Worm (Caenorhabditis elegans): Measurements from ENCODE around the gene msp-74.

Gene msp-74

ce11 chrII:5081124-5081913, 33.8 kb downstream of the msp-74 start, which contains the start of gene dsh-2 (continued):
- no peak for TF ChIP-seq nhr-48 (tag; optimal IDR thresholded peaks at IDR 0.05)
- no peak for TF ChIP-seq T20F7.1 (GFP tag; optimal IDR thresholded peaks at IDR 0.05)
- TF ChIP-seq aly-2 (tag; optimal IDR thresholded peaks at IDR 0.05): no peak
- no peak for TF ChIP-seq sdz-12 (GFP tag; optimal IDR thresholded peaks at IDR 0.05)
- TF ChIP-seq hif-1 (tag; optimal IDR thresholded peaks at IDR 0.05): no peak

- TF ChIP-seq unc-130 (GFP tag; optimal IDR thresholded peaks at IDR 0.05) (no peak), skn-1 (tag; optimal IDR thresholded peaks at IDR 0.05) (no peak), F37D6.2 (tag; optimal IDR thresholded peaks at IDR 0.05) (no peak), nhr-42 (GFP tag; IDR thresholded peaks at IDR 0.05) (no peak)
Observed at ce11 chrII:5071265-5071664, 43.9 kb downstream of the msp-74 start, which contains the start of gene C27A2.7. C27A2.7 (minus strand) TSS chrII:5071365.

ce11 chrII:5069525-5069924, 45.6 kb downstream of the msp-74 start, which contains the start of gene idpb-2:
idpb-2 (minus strand) TSS chrII:5069625.
- TF ChIP-seq aha-1 (tag) (peak; percentile 14), ctbp-1 (GFP tag; IDR thresholded peaks at IDR 0.05) (no peak)

- TF ChIP-seq dmd-8 (GFP tag; IDR thresholded peaks at IDR 0.05) (no peak), dpl-1 (GFP tag; optimal IDR thresholded peaks at IDR 0.05) (no peak), daf-16 (GFP tag; optimal IDR thresholded peaks at IDR 0.05) (no peak), daf-16 (tag; optimal IDR thresholded peaks at IDR 0.05) (no peak), zip-2 (tag; optimal IDR thresholded peaks at IDR 0.05) (no peak), spr-1 (tag; optimal IDR thresholded peaks at IDR 0.05) (no peak), nhr-6 (tag; optimal IDR thresholded peaks at IDR 0.05) (no peak), lin-38 (GFP tag; IDR thresholded peaks at IDR 0.05) (no peak), jun-1 (tag; optimal IDR thresholded peaks at IDR 0.05) (no peak), ZK546.5 (tag; optimal IDR thresholded peaks at IDR 0.05) (no peak), mdt-29 (GFP tag; IDR thresholded peaks at IDR 0.05) (no peak), dmd-9 (GFP tag; IDR thresholded peaks at IDR 0.05) (no peak)
Observed at ce11 chrII:5067927-5068326, 47.2 kb downstream of the msp-74 start, which contains the start of gene C27A2.8. C27A2.8 (minus strand) TSS chrII:5068043.

- TF ChIP-seq ctbp-1 (GFP tag; IDR thresholded peaks at IDR 0.05) (no peak), hlh-11 (tag; optimal IDR thresholded peaks at IDR 0.05) (no peak), skn-1 (tag; optimal IDR thresholded peaks at IDR 0.05) (no peak), nhr-11 (tag; optimal IDR thresholded peaks at IDR 0.05) (no peak), mxl-2 (GFP tag; conservative IDR thresholded peaks at IDR 0.05) (no peak), fkh-10 (GFP tag; optimal IDR thresholded peaks at IDR 0.05) (no peak), ztf-11 (tag; optimal IDR thresholded peaks at IDR 0.05) (no peak), daf-19 (GFP tag; conservative IDR thresholded peaks at IDR 0.05) (no peak), nhr-10 (tag; optimal IDR thresholded peaks at IDR 0.05) (no peak), nhr-48 (tag; optimal IDR thresholded peaks at IDR 0.05) (no peak), egl-43 (GFP tag; IDR thresholded peaks at IDR 0.05) (no peak), nhr-77 (tag; optimal IDR thresholded peaks at IDR 0.05) (no peak), duxl-1 (tag; optimal IDR thresholded peaks at IDR 0.05; ENCODE audit: poor library complexity) (no peak), jun-1 (tag; optimal IDR thresholded peaks at IDR 0.05) (no peak)
Observed at ce11 chrII:5066967-5067366, 48.2 kb downstream of the msp-74 start.
